Worm (Caenorhabditis elegans) whole organism, young adult: ENCODE measurements around the gene epg-7.

ENCODE experiments used
- C17E4.6 ChIP-seq: fragments of 200-800 bp; sonication (Bioruptor generic); IDR thresholded peaks from 2 replicates; pipeline ENCODE4 v1.3.6; 2022; ENCODE audit warnings: missing genetic modification reagents, missing genetic modification characterization, missing compliant biosample characterization
- F33H1.4 ChIP-seq: fragments of 200-800 bp; sonication (Bioruptor generic); IDR thresholded peaks from 2 replicates; pipeline ENCODE4 v1.3.6; 2022; ENCODE audit warnings: missing genetic modification reagents, missing genetic modification characterization, missing compliant biosample characterization
- F49E8.2 ChIP-seq: sonication (generic microtip); optimal IDR thresholded peaks from 3 replicates; lab custom pipeline; 2017; ENCODE audit warnings: missing genetic modification characterization, mild to moderate bottlenecking, missing compliant biosample characterization, antibody characterized with exemption, moderate library complexity; ENCODE audit not compliant: insufficient read depth
- F52B5.7 ChIP-seq: sonication (generic microtip); optimal IDR thresholded peaks from 2 replicates; lab custom pipeline; 2016; ENCODE audit warnings: mild to moderate bottlenecking, missing genetic modification characterization, missing compliant biosample characterization
- F57A8.1 ChIP-seq: fragments of 200-800 bp; sonication (Bioruptor generic); optimal IDR thresholded peaks from 2 replicates; lab custom pipeline; 2018; ENCODE audit warnings: mild to moderate bottlenecking, missing genetic modification characterization, moderate library complexity, missing compliant biosample characterization
- T07F8.4 ChIP-seq: sonication (generic microtip); optimal IDR thresholded peaks from 2 replicates; lab custom pipeline; 2016; ENCODE audit warnings: mild to moderate bottlenecking, missing genetic modification characterization, moderate library complexity, missing compliant biosample characterization
- Y53F4B.3 ChIP-seq: fragments of 200-800 bp; sonication (Bioruptor generic); IDR thresholded peaks from 2 replicates; pipeline ENCODE4 v1.3.6; 2022; ENCODE audit warnings: missing genetic modification reagents, missing genetic modification characterization, missing compliant biosample characterization
- ZK185.1 ChIP-seq: sonication (generic microtip); optimal IDR thresholded peaks from 2 replicates; lab custom pipeline; 2016; ENCODE audit warnings: mild to moderate bottlenecking, missing genetic modification characterization, missing compliant biosample characterization; ENCODE audit not compliant: poor library complexity, severe bottlenecking
- akir-1 ChIP-seq: fragments of 200-800 bp; sonication (Bioruptor generic); optimal IDR thresholded peaks from 2 replicates; lab custom pipeline; 2018; ENCODE audit warnings: mild to moderate bottlenecking, missing genetic modification characterization, moderate library complexity, missing compliant biosample characterization
- ama-1 ChIP-seq, 3 experiments: fragments of 150-350 bp in 1 of 3; sonication (generic microtip) in 2 of 3; optimal IDR thresholded peaks; 2 replicates each; lab custom pipeline; 2014 to 2018; ENCODE audit warnings: missing biosample characterization in 2 of 3, missing genetic modification characterization in 2 of 3, missing genetic modification reagents in 2 of 3
- athp-1 ChIP-seq: sonication (generic microtip); optimal IDR thresholded peaks from 2 replicates; lab custom pipeline; 2017; ENCODE audit warnings: mild to moderate bottlenecking, missing genetic modification characterization, missing compliant biosample characterization
- attf-3 ChIP-seq: fragments of 200-800 bp; sonication (Bioruptor generic); conservative IDR thresholded peaks from 2 replicates; pipeline ENCODE4 v1.3.6; 2022; ENCODE audit warnings: missing genetic modification reagents, missing genetic modification characterization, missing compliant biosample characterization
- attf-6 ChIP-seq: fragments of 200-800 bp; sonication (Bioruptor generic); IDR thresholded peaks from 2 replicates; pipeline ENCODE4 v1.3.6; 2022; ENCODE audit warnings: missing genetic modification reagents, missing genetic modification characterization, missing compliant biosample characterization
- bed-2 ChIP-seq: fragments of 200-800 bp; sonication (Bioruptor generic); IDR thresholded peaks from 2 replicates; pipeline ENCODE4 v1.3.6; 2022; ENCODE audit warnings: missing genetic modification reagents, missing genetic modification characterization, missing compliant biosample characterization
- cebp-1 ChIP-seq, 2 experiments: fragments of 200-800 bp in 1 of 2; sonication (Bioruptor generic) in 1 of 2; sonication (generic microtip) in 1 of 2; IDR thresholded peaks in 1 of 2; optimal IDR thresholded peaks in 1 of 2; 2 replicates each; pipeline versions ENCODE4 v1.3.6 to Lab custom; 2017 to 2022; ENCODE audit warnings: missing compliant biosample characterization in 2 of 2, missing genetic modification characterization in 2 of 2, mild to moderate bottlenecking in 1 of 2, missing genetic modification reagents in 1 of 2, moderate library complexity in 1 of 2
- cebp-2 ChIP-seq: fragments of 200-800 bp; sonication (Bioruptor generic); IDR thresholded peaks from 2 replicates; pipeline ENCODE4 v1.3.6; 2022; ENCODE audit warnings: missing genetic modification characterization, missing compliant biosample characterization
- dox-1 ChIP-seq: fragments of 200-800 bp; sonication (Bioruptor generic); IDR thresholded peaks from 2 replicates; pipeline ENCODE4 v1.3.6; 2022; ENCODE audit warnings: missing genetic modification reagents, missing genetic modification characterization, missing compliant biosample characterization
- dpff-1 ChIP-seq: sonication (generic microtip); optimal IDR thresholded peaks from 2 replicates; lab custom pipeline; 2017; ENCODE audit warnings: mild to moderate bottlenecking, missing genetic modification characterization, missing compliant biosample characterization
- dpl-1 ChIP-seq: fragments of 150-350 bp; optimal IDR thresholded peaks from 2 replicates; lab custom pipeline; 2014; ENCODE audit warnings: missing biosample characterization, missing genetic modification reagents, missing genetic modification characterization
- egrh-3 ChIP-seq: fragments of 200-800 bp; sonication (Bioruptor generic); IDR thresholded peaks from 2 replicates; pipeline ENCODE4 v1.3.6; 2022; ENCODE audit warnings: missing genetic modification reagents, missing genetic modification characterization, missing compliant biosample characterization
- ets-4 ChIP-seq: fragments of 200-800 bp; sonication (Bioruptor generic); optimal IDR thresholded peaks from 2 replicates; lab custom pipeline; 2018; ENCODE audit warnings: mild to moderate bottlenecking, missing genetic modification characterization, missing compliant biosample characterization
- hmg-1.2 ChIP-seq: fragments of 200-800 bp; sonication (Bioruptor generic); IDR thresholded peaks from 2 replicates; pipeline ENCODE4 v1.3.6; 2022; ENCODE audit warnings: missing genetic modification reagents, missing genetic modification characterization, missing compliant biosample characterization
- hmg-20 ChIP-seq: fragments of 200-800 bp; sonication (Bioruptor generic); IDR thresholded peaks from 2 replicates; pipeline ENCODE4 v1.3.6; 2022; ENCODE audit warnings: missing genetic modification reagents, missing genetic modification characterization, missing compliant biosample characterization
- hrde-1 ChIP-seq: sonication (generic microtip); optimal IDR thresholded peaks from 2 replicates; lab custom pipeline; 2016; ENCODE audit warnings: missing genetic modification characterization, mild to moderate bottlenecking, missing compliant biosample characterization, moderate library complexity, missing genotype, missing genetic modification reagents, borderline replicate concordance
- let-607 ChIP-seq, 2 experiments: fragments of 200-800 bp in 1 of 2; sonication (Bioruptor generic) in 1 of 2; sonication (generic microtip) in 1 of 2; optimal IDR thresholded peaks; 2 replicates each; lab custom pipeline; 2016 to 2018; ENCODE audit warnings: mild to moderate bottlenecking in 2 of 2, missing compliant biosample characterization in 2 of 2, missing genetic modification characterization in 2 of 2, moderate library complexity in 2 of 2, missing genotype in 1 of 2
- lin-35 ChIP-seq, 3 experiments: fragments of 150-350 bp in 2 of 3; sonication (generic microtip) in 1 of 3; optimal IDR thresholded peaks; 2 replicates each; lab custom pipeline; 2014 to 2018; ENCODE audit warnings: missing biosample characterization in 3 of 3, missing genetic modification characterization in 3 of 3, missing genetic modification reagents in 3 of 3
- lin-40 ChIP-seq: sonication (generic microtip); optimal IDR thresholded peaks from 2 replicates; lab custom pipeline; 2016; ENCODE audit warnings: missing genetic modification characterization, mild to moderate bottlenecking, missing compliant biosample characterization, missing genotype, missing genetic modification reagents
- mcd-1 ChIP-seq: fragments of 200-800 bp; sonication (Bioruptor generic); IDR thresholded peaks from 2 replicates; pipeline ENCODE4 v1.3.6; 2022; ENCODE audit warnings: missing genetic modification reagents, missing genetic modification characterization, missing compliant biosample characterization
- mxl-1 ChIP-seq: sonication (generic microtip); optimal IDR thresholded peaks from 2 replicates; lab custom pipeline; 2016; ENCODE audit warnings: missing genetic modification characterization, missing compliant biosample characterization
- nfya-1 ChIP-seq: sonication (generic microtip); optimal IDR thresholded peaks from 2 replicates; lab custom pipeline; 2017; ENCODE audit warnings: antibody characterized with exemption, missing compliant biosample characterization, missing genetic modification characterization, borderline replicate concordance; ENCODE audit not compliant: insufficient read depth
- nhr-179 ChIP-seq: sonication (generic microtip); optimal IDR thresholded peaks from 2 replicates; lab custom pipeline; 2016; ENCODE audit warnings: mild to moderate bottlenecking, missing genetic modification characterization, missing compliant biosample characterization
- nhr-80 ChIP-seq: sonication (generic microtip); optimal IDR thresholded peaks from 2 replicates; lab custom pipeline; 2016; ENCODE audit warnings: missing genetic modification characterization, missing compliant biosample characterization
- pbrm-1 ChIP-seq: fragments of 200-800 bp; sonication (Bioruptor generic); IDR thresholded peaks from 2 replicates; pipeline ENCODE4 v1.3.6; 2022; ENCODE audit warnings: missing genetic modification reagents, missing genetic modification characterization, missing compliant biosample characterization
- snpc-4 ChIP-seq, 5 experiments: fragments of 150-350 bp in 1 of 5; sonication (generic microtip) in 4 of 5; optimal IDR thresholded peaks; 2 replicates each; lab custom pipeline; 2014 to 2018; ENCODE audit warnings: missing genetic modification characterization in 5 of 5, missing biosample characterization in 3 of 5, antibody characterized with exemption in 2 of 5, mild to moderate bottlenecking in 2 of 5, missing compliant biosample characterization in 2 of 5, missing genotype in 2 of 5, moderate library complexity in 2 of 5, missing genetic modification reagents in 1 of 5
- somi-1 ChIP-seq: fragments of 200-800 bp; sonication (Bioruptor generic); optimal IDR thresholded peaks from 2 replicates; lab custom pipeline; 2018; ENCODE audit warnings: mild to moderate bottlenecking, missing genetic modification characterization, missing compliant biosample characterization
- sptf-2 ChIP-seq: fragments of 200-800 bp; sonication (Bioruptor generic); optimal IDR thresholded peaks from 2 replicates; lab custom pipeline; 2018; ENCODE audit warnings: mild to moderate bottlenecking, missing genetic modification characterization, missing compliant biosample characterization
- unc-62 ChIP-seq: fragments of 150-350 bp; optimal IDR thresholded peaks from 2 replicates; lab custom pipeline; 2014; ENCODE audit warnings: missing biosample characterization, missing genetic modification reagents, missing genetic modification characterization
- xnd-1 ChIP-seq: sonication (generic microtip); optimal IDR thresholded peaks from 2 replicates; lab custom pipeline; 2016; ENCODE audit warnings: missing genotype, missing genetic modification reagents, missing genetic modification characterization, missing compliant biosample characterization
- zim-3 ChIP-seq: sonication (generic microtip); optimal IDR thresholded peaks from 2 replicates; lab custom pipeline; 2017; ENCODE audit warnings: mild to moderate bottlenecking, missing genetic modification characterization, moderate library complexity, missing compliant biosample characterization
- ztf-28 ChIP-seq: fragments of 200-800 bp; sonication (Bioruptor generic); IDR thresholded peaks from 2 replicates; pipeline ENCODE4 v1.3.6; 2022; ENCODE audit warnings: missing genetic modification reagents, missing genetic modification characterization, missing compliant biosample characterization
- ztf-6 ChIP-seq: fragments of 200-800 bp; sonication (Bioruptor generic); IDR thresholded peaks from 2 replicates; pipeline ENCODE4 v1.3.6; 2022; ENCODE audit warnings: missing genetic modification reagents, missing genetic modification characterization, missing compliant biosample characterization

Gene epg-7

DNA sequence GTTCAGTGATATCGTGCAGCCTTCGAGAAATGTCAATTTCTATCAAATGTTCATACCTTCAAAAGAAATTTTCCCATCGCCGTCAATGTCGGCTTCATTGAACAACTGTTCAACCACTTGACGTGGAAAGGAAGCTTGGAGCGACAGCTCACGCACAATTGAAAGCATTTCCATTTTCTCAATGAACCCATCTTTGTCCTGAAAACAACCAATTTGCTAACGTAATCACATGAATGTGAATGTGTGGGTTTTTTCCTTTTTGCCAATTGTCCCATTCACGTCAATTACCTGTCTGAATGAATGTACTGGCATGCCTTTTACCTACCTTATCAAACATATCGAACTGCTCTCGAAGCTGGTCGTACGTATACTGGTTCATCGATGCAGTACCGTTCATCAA lies 38.2 kb upstream of the epg-7 start (continued):
- TF ChIP-seq F57A8.1 (GFP tag; lab: Kevin White, UChicago) = no peak
- no peak for TF ChIP-seq hmg-20 (GFP tag; lab: Robert Waterston, UW)
- no peak for TF ChIP-seq nhr-179 (tag; lab: Kevin White, UChicago)
- TF ChIP-seq F49E8.2 (tag; lab: Kevin White, UChicago) = no peak
- no peak for TF ChIP-seq athp-1 (tag; lab: Kevin White, UChicago)
- TF ChIP-seq let-607 (tag; optimal IDR thresholded peaks at IDR 0.05; lab: Kevin White, UChicago) = peak; percentile 78 to 91
- no peak for TF ChIP-seq nfya-1 (tag; lab: Kevin White, UChicago)
- no peak for TF ChIP-seq mxl-1
- no peak for TF ChIP-seq cebp-2 (GFP tag; lab: Robert Waterston, UW)
- TF ChIP-seq sptf-2 (GFP tag; lab: Kevin White, UChicago) = no peak
- no peak for TF ChIP-seq snpc-4 (GFP tag; optimal IDR thresholded peaks at IDR 0.05; lab: Kevin White, UChicago)
- TF ChIP-seq snpc-4 (tag; optimal IDR thresholded peaks at IDR 0.05; lab: Kevin White, UChicago) = no peak
- peak; percentile 96 for TF ChIP-seq nhr-80 (tag; lab: Kevin White, UChicago)
- no peak for TF ChIP-seq Y53F4B.3
- TF ChIP-seq cebp-1 (GFP tag; IDR thresholded peaks at IDR 0.05; lab: Robert Waterston, UW) = no peak
- TF ChIP-seq cebp-1 (tag; optimal IDR thresholded peaks at IDR 0.05; lab: Kevin White, UChicago) = peak; percentile 39
- no peak for TF ChIP-seq F52B5.7 (tag; lab: Kevin White, UChicago)
- TF ChIP-seq ztf-6 (GFP tag; lab: Robert Waterston, UW) = no peak
- TF ChIP-seq ets-4 = peak; percentile 26
- no peak for TF ChIP-seq zim-3 (tag; lab: Kevin White, UChicago)
- no peak for TF ChIP-seq attf-3
- TF ChIP-seq F33H1.4 (GFP tag; lab: Robert Waterston, UW) = no peak
- TF ChIP-seq attf-6 (GFP tag; lab: Robert Waterston, UW) = no peak
- TF ChIP-seq ztf-28 (GFP tag; lab: Robert Waterston, UW) = no peak

DNA sequence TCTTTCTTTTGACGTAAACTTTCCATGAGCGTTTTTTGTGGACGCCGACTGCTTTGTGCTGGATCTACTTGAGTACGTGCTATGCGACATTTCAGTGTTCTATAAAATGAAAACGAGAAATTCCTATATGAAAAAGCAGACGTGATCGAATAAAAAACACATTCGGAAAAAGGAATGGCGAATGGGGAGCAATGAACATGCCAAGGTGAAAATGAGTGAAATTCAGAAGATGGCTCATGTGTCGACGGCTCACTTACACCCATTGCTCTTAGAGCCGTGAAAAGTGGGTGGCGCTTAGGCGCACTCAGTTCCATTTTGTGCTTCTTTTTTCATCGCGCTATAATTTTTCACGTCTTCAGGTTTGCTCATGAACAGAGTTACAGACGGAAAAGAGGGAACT lies 35.9 kb upstream of the epg-7 start, which contains the start of gene K03A1.4:
Gene K03A1.4 (minus strand): TSS at position 101 of the 400 bp plus-strand sequence.
- TF ChIP-seq akir-1 (GFP tag; lab: Kevin White, UChicago) (no peak), somi-1 (GFP tag; lab: Kevin White, UChicago) (no peak), bed-2 (GFP tag; lab: Robert Waterston, UW) (no peak), ZK185.1 (tag; lab: Kevin White, UChicago) (no peak), ama-1 (optimal IDR thresholded peaks at IDR 0.05; lab: Kevin White, UChicago) (no peak), ama-1 (GFP tag; optimal IDR thresholded peaks at IDR 0.05; lab: Kevin White, UChicago) (no peak), egrh-3 (GFP tag; lab: Robert Waterston, UW) (no peak), C17E4.6 (GFP tag; lab: Robert Waterston, UW) (no peak), T07F8.4 (tag; lab: Kevin White, UChicago) (no peak), xnd-1 (tag; lab: Kevin White, UChicago) (no peak), dox-1 (no peak), mcd-1 (GFP tag; lab: Robert Waterston, UW) (no peak), unc-62 (GFP tag; lab: Kevin White, UChicago) (no peak), hmg-1.2 (GFP tag; lab: Robert Waterston, UW) (no peak), dpff-1 (tag; lab: Kevin White, UChicago) (no peak), lin-40 (tag; lab: Kevin White, UChicago) (no peak), pbrm-1 (GFP tag; lab: Robert Waterston, UW) (no peak), lin-35 (GFP tag; optimal IDR thresholded peaks at IDR 0.05; lab: Kevin White, UChicago) (no peak), mxl-1 (no peak), dpl-1 (GFP tag; lab: Kevin White, UChicago) (no peak), hrde-1 (tag; lab: Kevin White, UChicago) (no peak)
